Fruit fly (Drosophila melanogaster): Measurements from ENCODE around the gene FoxK.

Gene FoxK

DNA sequence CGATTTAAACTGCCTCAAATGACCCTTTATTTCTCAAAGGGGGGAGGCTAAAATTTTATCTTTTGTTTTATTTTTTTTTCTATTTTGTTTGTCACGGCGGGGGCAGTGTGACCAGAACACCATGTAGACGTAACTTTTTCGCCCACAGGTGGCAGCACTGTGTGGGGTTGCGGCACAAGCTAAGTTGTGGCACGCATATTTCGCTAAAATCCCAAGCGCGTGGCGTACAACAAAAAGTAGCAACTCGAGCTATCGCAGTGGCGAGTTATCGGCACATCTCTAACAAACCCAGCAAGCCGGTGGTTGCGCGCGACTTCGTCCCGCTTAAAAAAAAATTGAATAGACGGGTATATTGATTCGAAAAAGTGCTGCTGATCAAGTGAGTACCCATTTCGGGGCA, 2.5 kb upstream of the FoxK start, which contains the start of the genes Ufd1 and NaPi-III (continued):
- TF ChIP-seq bcd (GFP tag; optimal IDR thresholded peaks at IDR 0.05) (peak; percentile 17), maf-S (GFP tag; optimal IDR thresholded peaks at IDR 0.05) (peak; percentile 35), kay (GFP tag; optimal IDR thresholded peaks at IDR 0.05) (peak; percentile 15), CG12942 (GFP tag; optimal IDR thresholded peaks at IDR 0.05) (no peak), pan (optimal IDR thresholded peaks at IDR 0.05) (no peak), pan (GFP tag; optimal IDR thresholded peaks at IDR 0.05 in 1 of 2, IDR thresholded peaks at IDR 0.05 in 1 of 2) (no peak), hb (GFP tag; IDR thresholded peaks at IDR 0.05; ENCODE audit: partially characterized antibody) (peak; percentile 77; the same call in 2 of the 3 replicates), sd (tag; optimal IDR thresholded peaks at IDR 0.05) (peak; percentile 77), kah (GFP tag; optimal IDR thresholded peaks at IDR 0.05) (peak; percentile 94), Myb (GFP tag; optimal IDR thresholded peaks at IDR 0.05) (peak; percentile 81), Atf6 (GFP tag; IDR thresholded peaks at IDR 0.05) (0 out of 2 replicates have a peak, but pooled peaks have one; percentile 16), CG10431 (GFP tag; optimal IDR thresholded peaks at IDR 0.05) (peak; percentile 13), Mad (GFP tag; optimal IDR thresholded peaks at IDR 0.05) (peak; percentile 42), Ptx1 (GFP tag; IDR thresholded peaks at IDR 0.05) (no peak), NC2β (GFP tag; optimal IDR thresholded peaks at IDR 0.05) (peak; percentile 60), p53 (GFP tag; optimal IDR thresholded peaks at IDR 0.05) (peak; percentile 78), CG6254 (GFP tag; optimal IDR thresholded peaks at IDR 0.05) (no peak), twi (tag; optimal IDR thresholded peaks at IDR 0.05) (no peak), vfl (GFP tag; optimal IDR thresholded peaks at IDR 0.05) (peak; percentile 38), lilli (GFP tag; optimal IDR thresholded peaks at IDR 0.05) (peak; percentile 46), CG9932 (GFP tag; IDR thresholded peaks at IDR 0.05) (peak; percentile 71), da (GFP tag; optimal IDR thresholded peaks at IDR 0.05) (peak; percentile 39), Sry-δ (GFP tag; optimal IDR thresholded peaks at IDR 0.05) (peak; percentile 97), Dp (GFP tag; optimal IDR thresholded peaks at IDR 0.05) (peak; percentile 85), corto (GFP tag; optimal IDR thresholded peaks at IDR 0.05) (no peak), Poxn (GFP tag; IDR thresholded peaks at IDR 0.05) (no peak), Elba2 (GFP tag; optimal IDR thresholded peaks at IDR 0.05) (peak; percentile 74), CG34376 (GFP tag; optimal IDR thresholded peaks at IDR 0.05) (no peak), CG13894 (tag; optimal IDR thresholded peaks at IDR 0.05) (peak; percentile 80), bab2 (GFP tag; optimal IDR thresholded peaks at IDR 0.05) (peak; percentile 14), gro (GFP tag; optimal IDR thresholded peaks at IDR 0.05) (peak; percentile 71), CG13424 (tag; optimal IDR thresholded peaks at IDR 0.05) (peak; percentile 23), GATAe (GFP tag; conservative IDR thresholded peaks at IDR 0.05) (peak; percentile 50; the same call in 1 of the 2 replicates), Trl (optimal IDR thresholded peaks at IDR 0.05) (no peak), Trl (GFP tag; optimal IDR thresholded peaks at IDR 0.05) (peak; percentile 2), lmd (GFP tag; IDR thresholded peaks at IDR 0.05) (peak; percentile 20; the same call in 1 of the 2 replicates), CG2116 (GFP tag; optimal IDR thresholded peaks at IDR 0.05) (peak; percentile 91), bbx (GFP tag; IDR thresholded peaks at IDR 0.05; ENCODE audit: partially characterized antibody) (peak; percentile 91), B-H1 (GFP tag; IDR thresholded peaks at IDR 0.05) (no peak), CG8281 (tag; optimal IDR thresholded peaks at IDR 0.05) (no peak), ewg (GFP tag; optimal IDR thresholded peaks at IDR 0.05) (peak; percentile 79), amos (GFP tag; IDR thresholded peaks at IDR 0.05; ENCODE audit: partially characterized antibody) (peak; percentile 90), chif (GFP tag; optimal IDR thresholded peaks at IDR 0.05) (peak in 1 of 2 experiments; percentile 35), CG5245 (GFP tag; optimal IDR thresholded peaks at IDR 0.05) (peak; percentile 17), prd (optimal IDR thresholded peaks at IDR 0.05) (no peak), prd (GFP tag; IDR thresholded peaks at IDR 0.05) (peak; percentile 35; the same call in 1 of the 3 replicates), PHDP (tag; optimal IDR thresholded peaks at IDR 0.05) (no peak), nerfin-1 (tag; optimal IDR thresholded peaks at IDR 0.05) (peak; percentile 41), bigmax (GFP tag; optimal IDR thresholded peaks at IDR 0.05) (no peak), Oaz (GFP tag; IDR thresholded peaks at IDR 0.05) (no peak), dpn (GFP tag; optimal IDR thresholded peaks at IDR 0.05) (peak; percentile 46 to 62), CG15269 (tag; optimal IDR thresholded peaks at IDR 0.05) (no peak)
